Worm (Caenorhabditis elegans) whole organism, L4 larva: ENCODE results near the gene tag-329.

Source experiments
- F10B5.3 ChIP-seq: sonication (generic microtip); optimal IDR thresholded peaks from 2 replicates; lab custom pipeline; 2016; ENCODE audit warnings: mild to moderate bottlenecking, missing genetic modification characterization, missing compliant biosample characterization
- F37D6.2 ChIP-seq: sonication (generic microtip); optimal IDR thresholded peaks from 2 replicates; lab custom pipeline; 2016; ENCODE audit warnings: mild to moderate bottlenecking, missing genetic modification characterization, missing compliant biosample characterization
- F44E2.7 ChIP-seq: fragments of 200-800 bp; sonication (Bioruptor generic); IDR thresholded peaks from 2 replicates; pipeline ENCODE4 v2.1.2; 2022; ENCODE audit warnings: missing genetic modification characterization, missing compliant biosample characterization
- F49E8.2 ChIP-seq: sonication (generic microtip); optimal IDR thresholded peaks from 2 replicates; lab custom pipeline; 2016; ENCODE audit warnings: missing compliant biosample characterization, mild to moderate bottlenecking, missing genetic modification characterization, borderline replicate concordance
- T26A8.4 ChIP-seq: fragments of 200-800 bp; sonication (Bioruptor generic); IDR thresholded peaks from 2 replicates; pipeline ENCODE4 v1.3.6; 2022; ENCODE audit warnings: missing genetic modification characterization, missing compliant biosample characterization
- Y5F2A.4 ChIP-seq: fragments of 200-800 bp; sonication (Bioruptor generic); optimal IDR thresholded peaks from 2 replicates; lab custom pipeline; 2018; ENCODE audit warnings: mild to moderate bottlenecking, missing genetic modification characterization, missing compliant biosample characterization
- Y75B8A.6 ChIP-seq: fragments of 200-800 bp; sonication (Bioruptor generic); IDR thresholded peaks from 2 replicates; pipeline ENCODE4 v1.3.6; 2022; ENCODE audit warnings: missing genetic modification reagents, missing genetic modification characterization, missing compliant biosample characterization
- ama-1 ChIP-seq: fragments of 150-350 bp; optimal IDR thresholded peaks from 2 replicates; lab custom pipeline; 2014; ENCODE audit warnings: inconsistent platforms, mixed read lengths
- attf-4 ChIP-seq: sonication (generic microtip); optimal IDR thresholded peaks from 3 replicates; lab custom pipeline; 2017; ENCODE audit warnings: missing biosample characterization, missing genetic modification characterization
- ceh-28 ChIP-seq: fragments of 150-350 bp; optimal IDR thresholded peaks from 2 replicates; lab custom pipeline; 2014; ENCODE audit warnings: missing biosample characterization, missing genetic modification reagents, missing genetic modification characterization
- ces-1 ChIP-seq: fragments of 150-350 bp; sonication (generic microtip); optimal IDR thresholded peaks from 4 replicates; lab custom pipeline; 2014; ENCODE audit warnings: missing biosample characterization, missing genetic modification reagents, missing genetic modification characterization
- ctbp-1 ChIP-seq: fragments of 200-800 bp; sonication (Bioruptor generic); IDR thresholded peaks from 2 replicates; pipeline ENCODE4 v1.3.6; 2022; ENCODE audit warnings: missing genetic modification reagents, missing genetic modification characterization, missing compliant biosample characterization
- daf-16 ChIP-seq, 3 experiments: sonication (generic microtip); optimal IDR thresholded peaks; 2 replicates each; lab custom pipeline; 2016 to 2017; ENCODE audit warnings: missing genetic modification characterization in 3 of 3, missing genetic modification reagents in 3 of 3, mild to moderate bottlenecking in 2 of 3, missing compliant biosample characterization in 2 of 3, missing biosample characterization in 1 of 3, moderate library complexity in 1 of 3
- daf-19 ChIP-seq: fragments of 200-800 bp; sonication (Bioruptor generic); conservative IDR thresholded peaks from 2 replicates; pipeline ENCODE4 v1.3.6; 2022; ENCODE audit warnings: missing genetic modification characterization, missing compliant biosample characterization
- daf-8 ChIP-seq: fragments of 200-800 bp; sonication (Bioruptor generic); IDR thresholded peaks from 2 replicates; pipeline ENCODE4 v1.3.6; 2022; ENCODE audit warnings: missing genetic modification characterization, missing compliant biosample characterization
- dmd-6 ChIP-seq: fragments of 200-800 bp; sonication (Bioruptor generic); IDR thresholded peaks from 2 replicates; pipeline ENCODE4 v1.3.6; 2022; ENCODE audit warnings: missing genetic modification reagents, missing genetic modification characterization, missing compliant biosample characterization
- dmd-9 ChIP-seq: fragments of 200-800 bp; sonication (Bioruptor generic); IDR thresholded peaks from 2 replicates; pipeline ENCODE4 v1.3.6; 2022; ENCODE audit warnings: missing genetic modification reagents, missing genetic modification characterization, missing compliant biosample characterization
- duxl-1 ChIP-seq: sonication (generic microtip); optimal IDR thresholded peaks from 2 replicates; lab custom pipeline; 2016; ENCODE audit warnings: mild to moderate bottlenecking, missing genetic modification characterization, moderate library complexity, missing compliant biosample characterization; ENCODE audit not compliant: poor library complexity
- dve-1 ChIP-seq: sonication (generic microtip); optimal IDR thresholded peaks from 2 replicates; lab custom pipeline; 2017; ENCODE audit warnings: antibody characterized with exemption, mild to moderate bottlenecking, missing genetic modification characterization, missing compliant biosample characterization; ENCODE audit not compliant: insufficient read depth
- egl-27 ChIP-seq: sonication (generic microtip); optimal IDR thresholded peaks from 3 replicates; lab custom pipeline; 2017; ENCODE audit warnings: missing biosample characterization, missing genetic modification reagents, missing genetic modification characterization
- egl-43 ChIP-seq: fragments of 200-800 bp; sonication (Bioruptor generic); IDR thresholded peaks from 2 replicates; pipeline ENCODE4 v1.3.6; 2022; ENCODE audit warnings: missing genetic modification reagents, missing genetic modification characterization, missing compliant biosample characterization
- fkh-10 ChIP-seq: fragments of 150-350 bp; optimal IDR thresholded peaks from 2 replicates; lab custom pipeline; 2014; ENCODE audit warnings: missing biosample characterization, missing genetic modification reagents, missing genetic modification characterization
- fos-1 ChIP-seq: fragments of 150-350 bp; optimal IDR thresholded peaks from 2 replicates; lab custom pipeline; 2014; ENCODE audit warnings: missing biosample characterization, missing genetic modification characterization
- hif-1 ChIP-seq, 2 experiments: sonication (generic microtip); optimal IDR thresholded peaks; 2 replicates each; lab custom pipeline; 2016 to 2017; ENCODE audit warnings: missing compliant biosample characterization in 2 of 2, missing genetic modification characterization in 2 of 2, missing genetic modification reagents in 2 of 2, missing genotype in 2 of 2, mild to moderate bottlenecking in 1 of 2
- hmg-1.1 ChIP-seq: fragments of 200-800 bp; sonication (Bioruptor generic); IDR thresholded peaks from 2 replicates; pipeline ENCODE4 v1.3.6; 2022; ENCODE audit warnings: missing genetic modification reagents, missing genetic modification characterization, missing compliant biosample characterization
- jun-1 ChIP-seq: fragments of 150-350 bp; optimal IDR thresholded peaks from 2 replicates; lab custom pipeline; 2014; ENCODE audit warnings: missing biosample characterization, missing genetic modification reagents, missing genetic modification characterization
- lin-1 ChIP-seq: fragments of 200-800 bp; sonication (Bioruptor generic); IDR thresholded peaks from 2 replicates; pipeline ENCODE4 v1.3.6; 2022; ENCODE audit warnings: missing genetic modification reagents, missing genetic modification characterization, missing compliant biosample characterization
- lin-29 ChIP-seq: fragments of 200-800 bp; sonication (Bioruptor generic); IDR thresholded peaks from 2 replicates; pipeline ENCODE4 v1.3.6; 2022; ENCODE audit warnings: missing genetic modification reagents, missing genetic modification characterization, missing compliant biosample characterization
- lin-39 ChIP-seq: fragments of 150-350 bp; optimal IDR thresholded peaks from 2 replicates; lab custom pipeline; 2014; ENCODE audit warnings: missing biosample characterization, missing genetic modification reagents, missing genetic modification characterization
- lir-3 ChIP-seq: sonication (generic microtip); optimal IDR thresholded peaks from 2 replicates; lab custom pipeline; 2016; ENCODE audit warnings: mild to moderate bottlenecking, missing genetic modification characterization, missing compliant biosample characterization
- madf-5 ChIP-seq, 2 experiments: fragments of 200-800 bp; sonication (Bioruptor generic); IDR thresholded peaks; 2 replicates each; pipeline ENCODE4 v1.3.6; 2022; ENCODE audit warnings: missing compliant biosample characterization in 2 of 2, missing genetic modification characterization in 2 of 2
- mdt-29 ChIP-seq: fragments of 200-800 bp; sonication (Bioruptor generic); IDR thresholded peaks from 2 replicates; pipeline ENCODE4 v1.3.6; 2022; ENCODE audit warnings: missing genetic modification reagents, missing genetic modification characterization, missing compliant biosample characterization
- mes-2 ChIP-seq: sonication (generic microtip); optimal IDR thresholded peaks from 2 replicates; lab custom pipeline; 2016; ENCODE audit warnings: missing genotype, mild to moderate bottlenecking, missing genetic modification characterization, missing compliant biosample characterization; ENCODE audit not compliant: poor library complexity, severe bottlenecking
- mxl-2 ChIP-seq: fragments of 200-800 bp; sonication (Bioruptor generic); conservative IDR thresholded peaks from 2 replicates; pipeline ENCODE4 v1.3.6; 2022; ENCODE audit warnings: missing genetic modification reagents, missing genetic modification characterization, missing compliant biosample characterization
- nhr-10 ChIP-seq: fragments of 150-350 bp; optimal IDR thresholded peaks from 2 replicates; lab custom pipeline; 2014; ENCODE audit warnings: missing biosample characterization, missing genetic modification characterization
- nhr-237 ChIP-seq: sonication (generic microtip); optimal IDR thresholded peaks from 2 replicates; lab custom pipeline; 2017; ENCODE audit warnings: missing biosample characterization, missing genetic modification characterization
- nhr-25 ChIP-seq: sonication (generic microtip); optimal IDR thresholded peaks from 2 replicates; lab custom pipeline; 2017; ENCODE audit warnings: missing genetic modification characterization, mild to moderate bottlenecking, missing compliant biosample characterization, antibody characterized with exemption, moderate library complexity, borderline replicate concordance; ENCODE audit not compliant: insufficient read depth
- nhr-28 ChIP-seq: fragments of 150-350 bp; optimal IDR thresholded peaks from 2 replicates; lab custom pipeline; 2014; ENCODE audit warnings: missing biosample characterization, missing genetic modification characterization
- nhr-76 ChIP-seq: fragments of 150-350 bp; optimal IDR thresholded peaks from 2 replicates; lab custom pipeline; 2014; ENCODE audit warnings: missing biosample characterization, missing genetic modification characterization
- pqm-1 ChIP-seq: sonication (generic microtip); optimal IDR thresholded peaks from 2 replicates; lab custom pipeline; 2017; ENCODE audit warnings: missing biosample characterization, missing genetic modification characterization
- saeg-2 ChIP-seq: fragments of 200-800 bp; sonication (Bioruptor generic); IDR thresholded peaks from 2 replicates; pipeline ENCODE4 v1.3.6; 2022; ENCODE audit warnings: missing genetic modification reagents, missing genetic modification characterization, missing compliant biosample characterization
- sdz-12 ChIP-seq: fragments of 200-800 bp; sonication (Bioruptor generic); optimal IDR thresholded peaks from 2 replicates; lab custom pipeline; 2018; ENCODE audit warnings: mild to moderate bottlenecking, missing genetic modification characterization, missing compliant biosample characterization
- set-16 ChIP-seq: fragments of 200-800 bp; sonication (Bioruptor generic); IDR thresholded peaks from 2 replicates; pipeline ENCODE4 v1.3.6; 2022; ENCODE audit warnings: missing genetic modification reagents, missing genetic modification characterization, missing compliant biosample characterization
- snpc-1.2 ChIP-seq: fragments of 200-800 bp; sonication (Bioruptor generic); IDR thresholded peaks from 2 replicates; pipeline ENCODE4 v1.3.6; 2022; ENCODE audit warnings: missing genetic modification reagents, missing genetic modification characterization, missing compliant biosample characterization
- snpc-4 ChIP-seq: fragments of 150-350 bp; optimal IDR thresholded peaks from 2 replicates; lab custom pipeline; 2014; ENCODE audit warnings: missing biosample characterization, missing genetic modification characterization
- spr-3 ChIP-seq: fragments of 200-800 bp; sonication (Bioruptor generic); optimal IDR thresholded peaks from 2 replicates; lab custom pipeline; 2018; ENCODE audit warnings: mild to moderate bottlenecking, missing genetic modification characterization, missing compliant biosample characterization
- tra-1 ChIP-seq: fragments of 200-800 bp; sonication (Bioruptor generic); IDR thresholded peaks from 2 replicates; pipeline ENCODE4 v1.3.6; 2022; ENCODE audit warnings: missing genetic modification reagents, missing genetic modification characterization, missing compliant biosample characterization
- zag-1 ChIP-seq: fragments of 150-350 bp; optimal IDR thresholded peaks from 2 replicates; lab custom pipeline; 2014; ENCODE audit warnings: missing biosample characterization, missing genetic modification characterization
- zfp-3 ChIP-seq: fragments of 200-800 bp; sonication (Bioruptor generic); conservative IDR thresholded peaks from 2 replicates; pipeline ENCODE4 v1.3.6; 2022; ENCODE audit warnings: missing genetic modification reagents, missing genetic modification characterization, missing compliant biosample characterization
- zip-2 ChIP-seq: fragments of 150-350 bp; optimal IDR thresholded peaks from 2 replicates; lab custom pipeline; 2014; ENCODE audit warnings: missing biosample characterization, missing genetic modification characterization

The tag-329 gene

ce11 chrV:9546860-9547269 is 12.1 kb downstream of the tag-329 start, which contains the start of gene his-37 (continued):
- TF ChIP-seq dmd-6 (GFP tag; lab: Robert Waterston, UW) (peak; percentile 99), dve-1 (tag; lab: Kevin White, UChicago) (peak; percentile 100), fos-1 (tag; lab: Kevin White, UChicago) (peak; percentile 74), fkh-10 (GFP tag; lab: Kevin White, UChicago) (peak; percentile 98), T26A8.4 (GFP tag; lab: Robert Waterston, UW) (peak; percentile 98), lin-1 (GFP tag; lab: Robert Waterston, UW) (peak; percentile 94), saeg-2 (GFP tag; lab: Robert Waterston, UW) (peak; percentile 96), nhr-237 (tag; lab: Kevin White, UChicago) (peak; percentile 82), Y5F2A.4 (peak; percentile 84), ama-1 (lab: Kevin White, UChicago) (peak; percentile 95), ces-1 (GFP tag; lab: Kevin White, UChicago) (peak; percentile 89), zip-2 (tag; lab: Kevin White, UChicago) (peak; percentile 92), tra-1 (peak; percentile 98), set-16 (peak; percentile 51; the same call in 1 of the 2 replicates), snpc-1.2 (GFP tag; lab: Robert Waterston, UW) (no peak), F10B5.3 (tag; lab: Kevin White, UChicago) (peak; percentile 91), F44E2.7 (no peak), pqm-1 (tag; lab: Kevin White, UChicago) (peak; percentile 91), nhr-10 (tag; lab: Kevin White, UChicago) (peak; percentile 73), snpc-4 (tag; lab: Kevin White, UChicago) (peak; percentile 54), attf-4 (peak; percentile 21), dmd-9 (GFP tag; lab: Robert Waterston, UW) (peak; percentile 95), madf-5 (GFP tag; IDR thresholded peaks at IDR 0.05; lab: Robert Waterston, UW) (peak in 1 of 2 experiments; percentile 86; a peak in 1 of 4 replicates), F49E8.2 (tag; lab: Kevin White, UChicago) (no peak), spr-3 (GFP tag; lab: Kevin White, UChicago) (peak; percentile 89), hif-1 (tag; optimal IDR thresholded peaks at IDR 0.05; lab: Kevin White, UChicago) (peak; percentile 82 to 93), nhr-28 (peak; percentile 99), duxl-1 (tag; lab: Kevin White, UChicago) (peak; percentile 96), mdt-29 (GFP tag; lab: Robert Waterston, UW) (peak; percentile 94), lin-29 (GFP tag; lab: Robert Waterston, UW) (peak; percentile 95), nhr-76 (tag; lab: Kevin White, UChicago) (peak; percentile 85), lin-39 (tag; lab: Kevin White, UChicago) (peak; percentile 62), hmg-1.1 (peak; percentile 97), Y75B8A.6 (peak; percentile 64; the same call in 1 of the 2 replicates), daf-19 (GFP tag; lab: Robert Waterston, UW) (peak; percentile 97), egl-27 (tag; lab: Kevin White, UChicago) (peak; percentile 27), mes-2 (tag; lab: Kevin White, UChicago) (peak; percentile 95), daf-16 (GFP tag; optimal IDR thresholded peaks at IDR 0.05; lab: Kevin White, UChicago) (peak; percentile 71 to 96), daf-16 (tag; optimal IDR thresholded peaks at IDR 0.05; lab: Kevin White, UChicago) (peak; percentile 84), sdz-12 (GFP tag; lab: Kevin White, UChicago) (no peak), ctbp-1 (GFP tag; lab: Robert Waterston, UW) (peak; percentile 98), egl-43 (GFP tag; lab: Robert Waterston, UW) (peak; percentile 95), jun-1 (peak; percentile 97), daf-8 (GFP tag; lab: Robert Waterston, UW) (peak; percentile 85; the same call in 1 of the 2 replicates), zfp-3 (GFP tag; lab: Robert Waterston, UW) (peak; percentile 99), nhr-25 (tag; lab: Kevin White, UChicago) (peak; percentile 98), F37D6.2 (tag; lab: Kevin White, UChicago) (peak; percentile 97), mxl-2 (GFP tag; lab: Robert Waterston, UW) (peak; percentile 85; the same call in 1 of the 2 replicates), zag-1 (tag; lab: Kevin White, UChicago) (peak; percentile 83), lir-3 (tag; lab: Kevin White, UChicago) (peak; percentile 88), ceh-28 (peak; percentile 59)
